Fruit fly (Drosophila melanogaster): ENCODE results near the gene CG34462.

The CG34462 gene

DNA sequence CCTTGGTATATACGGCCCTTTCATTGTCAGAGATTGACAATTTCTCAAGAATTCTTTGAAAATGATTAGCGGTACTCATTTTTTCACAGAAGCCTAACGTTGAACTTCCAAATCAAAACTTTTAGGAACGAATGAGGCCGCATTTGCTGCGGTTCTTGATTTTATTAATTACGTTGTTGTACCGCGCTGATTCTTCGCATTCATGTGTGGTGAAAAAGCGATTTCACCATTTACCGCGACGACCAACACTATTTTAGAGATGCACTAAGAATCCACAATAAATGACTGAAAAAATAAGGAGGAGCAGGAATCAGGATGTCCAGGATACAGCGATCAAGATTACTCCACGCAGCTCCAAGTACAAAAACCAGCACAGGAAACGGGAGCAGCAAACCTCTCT lies 24.5 kb upstream of the CG34462 start, which contains the start of the genes CG7194 and Sbp2:
Gene CG7194 (minus strand): TSS at position 148 of the 400 bp plus-strand sequence.
Gene Sbp2 (plus strand): TSS at position 246 of the 400 bp plus-strand sequence.
- TF ChIP-seq CG1620 (GFP tag; optimal IDR thresholded peaks at IDR 0.05) (no peak), CG7045 (GFP tag; optimal IDR thresholded peaks at IDR 0.05) (no peak), Mnt (GFP tag; optimal IDR thresholded peaks at IDR 0.05) (no peak), toe (GFP tag; optimal IDR thresholded peaks at IDR 0.05) (no peak), tj (GFP tag; optimal IDR thresholded peaks at IDR 0.05) (no peak), CG33017 (tag; optimal IDR thresholded peaks at IDR 0.05) (peak; percentile 25), kay (GFP tag; ENCODE audit: borderline replicate concordance) (no peak), CG5204 (GFP tag; optimal IDR thresholded peaks at IDR 0.05) (no peak), ovo (GFP tag; optimal IDR thresholded peaks at IDR 0.05) (no peak), CG11617 (GFP tag; optimal IDR thresholded peaks at IDR 0.05) (peak; percentile 9), cnc (optimal IDR thresholded peaks at IDR 0.05) (no peak), bab1 (GFP tag; optimal IDR thresholded peaks at IDR 0.05) (peak; percentile 15), CG12768 (GFP tag; optimal IDR thresholded peaks at IDR 0.05) (peak; percentile 18), Clk (GFP tag; optimal IDR thresholded peaks at IDR 0.05) (no peak), CG7101 (tag; optimal IDR thresholded peaks at IDR 0.05) (no peak), pad (GFP tag; optimal IDR thresholded peaks at IDR 0.05) (no peak), Crg-1 (GFP tag; optimal IDR thresholded peaks at IDR 0.05) (no peak), CG14711 (tag; optimal IDR thresholded peaks at IDR 0.05) (no peak), cic (GFP tag; optimal IDR thresholded peaks at IDR 0.05) (no peak), Hr96 (GFP tag; optimal IDR thresholded peaks at IDR 0.05) (no peak)

DNA sequence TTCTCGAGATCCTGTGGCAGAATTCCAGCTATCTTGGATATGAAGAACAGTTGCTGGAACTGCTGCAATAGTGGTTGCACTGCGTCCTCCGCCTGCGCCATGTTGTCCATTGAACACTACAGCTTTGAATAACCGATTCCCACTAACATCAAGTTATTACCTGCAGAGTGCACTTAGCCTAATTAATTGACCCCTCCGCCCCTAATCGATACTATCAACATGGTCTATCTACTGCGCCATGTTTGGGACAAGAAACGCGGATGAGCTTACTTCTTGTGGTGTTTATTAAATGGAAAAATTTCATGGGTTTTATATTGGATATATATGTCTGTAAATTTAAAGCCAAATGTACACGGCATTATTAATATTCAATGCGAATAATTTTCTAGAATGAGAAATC lies 21.5 kb upstream of the CG34462 start, which contains the start of gene Gr66a:
Gene Gr66a (minus strand): TSS at position 101 of the 400 bp plus-strand sequence.
- no peak for TF ChIP-seq CG7045 (GFP tag; optimal IDR thresholded peaks at IDR 0.05)

DNA sequence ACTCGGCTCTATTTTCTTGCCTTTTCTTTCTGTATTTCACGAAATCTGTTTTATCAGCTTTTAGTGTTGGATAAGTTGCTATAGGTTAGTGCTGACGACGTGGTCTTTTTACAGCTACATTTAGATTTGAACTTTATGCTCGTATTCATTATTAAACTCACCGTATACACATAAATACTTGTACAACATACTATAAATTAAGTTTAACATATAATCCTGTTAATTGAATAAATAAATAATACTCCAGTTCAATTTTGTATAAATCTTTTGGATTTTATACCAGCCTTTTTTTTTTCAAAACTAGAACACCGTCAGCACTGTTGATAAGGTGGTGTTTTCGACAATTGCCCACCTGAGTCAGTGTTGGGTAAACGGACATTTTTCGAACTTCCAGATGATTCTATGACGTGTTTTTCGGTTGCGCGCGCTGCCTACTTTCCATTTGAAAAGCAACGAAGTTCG lies 19.5 kb upstream of the CG34462 start, which contains the start of gene BI-1:
Gene BI-1 (minus strand): TSS at position 51 of the 462 bp plus-strand sequence.
- peak; percentile 28 for TF ChIP-seq ovo (GFP tag; optimal IDR thresholded peaks at IDR 0.05)
- peak; percentile 98 for TF ChIP-seq kay (GFP tag; ENCODE audit: borderline replicate concordance)
- TF ChIP-seq toe (GFP tag; optimal IDR thresholded peaks at IDR 0.05) = no peak
- peak; percentile 59 for TF ChIP-seq bab1 (GFP tag; optimal IDR thresholded peaks at IDR 0.05)
- peak; percentile 76 for TF ChIP-seq tj (GFP tag; optimal IDR thresholded peaks at IDR 0.05)
- TF ChIP-seq CG33017 (tag; optimal IDR thresholded peaks at IDR 0.05) = peak; percentile 80
- peak; percentile 78 for TF ChIP-seq CG11617 (GFP tag; optimal IDR thresholded peaks at IDR 0.05)
- TF ChIP-seq CG7101 (tag; optimal IDR thresholded peaks at IDR 0.05) = peak; percentile 90
- no peak for TF ChIP-seq cnc (optimal IDR thresholded peaks at IDR 0.05)
- TF ChIP-seq Crg-1 (GFP tag; optimal IDR thresholded peaks at IDR 0.05) = peak; percentile 82
- peak; percentile 72 for TF ChIP-seq CG14711 (tag; optimal IDR thresholded peaks at IDR 0.05)
- peak; percentile 69 for TF ChIP-seq Mnt (GFP tag; optimal IDR thresholded peaks at IDR 0.05)
- TF ChIP-seq CG12768 (GFP tag; optimal IDR thresholded peaks at IDR 0.05) = peak; percentile 89
- TF ChIP-seq CG5204 (GFP tag; optimal IDR thresholded peaks at IDR 0.05) = no peak
- no peak for TF ChIP-seq Hr96 (GFP tag; optimal IDR thresholded peaks at IDR 0.05)
- peak; percentile 81 for TF ChIP-seq Clk (GFP tag; optimal IDR thresholded peaks at IDR 0.05)
- TF ChIP-seq cic (GFP tag; optimal IDR thresholded peaks at IDR 0.05) = peak; percentile 28
- TF ChIP-seq CG7045 (GFP tag; optimal IDR thresholded peaks at IDR 0.05) = peak; percentile 80
- TF ChIP-seq CG1620 (GFP tag; optimal IDR thresholded peaks at IDR 0.05) = peak; percentile 79
- TF ChIP-seq pad (GFP tag; optimal IDR thresholded peaks at IDR 0.05) = peak; percentile 87

DNA sequence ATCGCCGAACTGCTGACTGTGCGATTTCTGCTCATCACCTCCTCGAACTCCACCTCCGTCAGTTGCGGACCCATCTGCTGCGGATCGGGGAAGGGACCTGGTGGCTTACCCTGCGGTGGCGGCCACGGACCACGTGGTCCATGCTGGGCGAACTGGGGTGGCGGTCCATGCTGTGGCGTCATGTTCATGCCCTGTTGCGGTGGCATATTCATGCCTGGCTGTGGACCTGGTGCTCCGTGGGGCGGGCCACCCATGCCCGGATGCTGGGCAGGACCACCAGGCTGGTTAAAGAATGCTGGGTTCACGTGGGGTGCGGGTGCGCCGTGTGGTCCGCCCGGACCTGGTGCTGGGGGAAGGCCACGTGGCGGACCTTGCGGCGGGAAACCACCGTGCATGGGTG lies 16.1 kb upstream of the CG34462 start:
- TF ChIP-seq ovo (GFP tag; optimal IDR thresholded peaks at IDR 0.05) = no peak
- TF ChIP-seq CG5204 (GFP tag; optimal IDR thresholded peaks at IDR 0.05) = no peak
- TF ChIP-seq Hr96 (GFP tag; optimal IDR thresholded peaks at IDR 0.05) = no peak
- no peak for TF ChIP-seq CG7101 (tag; optimal IDR thresholded peaks at IDR 0.05)
- TF ChIP-seq CG14711 (tag; optimal IDR thresholded peaks at IDR 0.05) = no peak
- TF ChIP-seq CG7045 (GFP tag; optimal IDR thresholded peaks at IDR 0.05) = no peak
- TF ChIP-seq Crg-1 (GFP tag; optimal IDR thresholded peaks at IDR 0.05) = no peak
- no peak for TF ChIP-seq bab1 (GFP tag; optimal IDR thresholded peaks at IDR 0.05)
- no peak for TF ChIP-seq Clk (GFP tag; optimal IDR thresholded peaks at IDR 0.05)
- TF ChIP-seq CG12768 (GFP tag; optimal IDR thresholded peaks at IDR 0.05) = no peak
- no peak for TF ChIP-seq pad (GFP tag; optimal IDR thresholded peaks at IDR 0.05)
- TF ChIP-seq tj (GFP tag; optimal IDR thresholded peaks at IDR 0.05) = no peak
- TF ChIP-seq Mnt (GFP tag; optimal IDR thresholded peaks at IDR 0.05) = no peak
- no peak for TF ChIP-seq kay (GFP tag; ENCODE audit: borderline replicate concordance)
- no peak for TF ChIP-seq cic (GFP tag; optimal IDR thresholded peaks at IDR 0.05)
- TF ChIP-seq CG11617 (GFP tag; optimal IDR thresholded peaks at IDR 0.05) = no peak
- TF ChIP-seq CG33017 (tag; optimal IDR thresholded peaks at IDR 0.05) = no peak
- no peak for TF ChIP-seq toe (GFP tag; optimal IDR thresholded peaks at IDR 0.05)
- no peak for TF ChIP-seq CG1620 (GFP tag; optimal IDR thresholded peaks at IDR 0.05)
- no peak for TF ChIP-seq cnc (optimal IDR thresholded peaks at IDR 0.05)

DNA sequence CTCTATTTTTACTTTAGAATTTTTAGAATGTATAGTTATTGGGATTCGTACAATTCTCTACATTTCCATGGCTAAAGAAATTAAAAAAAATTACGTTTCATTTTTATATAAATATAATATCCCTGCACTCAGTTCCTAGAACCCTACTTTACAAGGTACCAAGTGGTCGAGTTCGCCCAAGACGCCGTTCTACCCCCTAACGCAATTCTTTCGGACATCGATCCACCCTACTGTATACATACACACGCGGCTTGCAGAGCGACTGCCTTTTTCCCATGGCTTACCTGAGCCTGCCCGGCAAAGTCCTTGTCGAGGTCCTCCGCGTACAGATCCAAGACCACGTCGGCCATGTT lies 13.6 kb upstream of the CG34462 start:
- no peak for TF ChIP-seq CG7045 (GFP tag; optimal IDR thresholded peaks at IDR 0.05)
- TF ChIP-seq toe (GFP tag; optimal IDR thresholded peaks at IDR 0.05) = no peak

DNA sequence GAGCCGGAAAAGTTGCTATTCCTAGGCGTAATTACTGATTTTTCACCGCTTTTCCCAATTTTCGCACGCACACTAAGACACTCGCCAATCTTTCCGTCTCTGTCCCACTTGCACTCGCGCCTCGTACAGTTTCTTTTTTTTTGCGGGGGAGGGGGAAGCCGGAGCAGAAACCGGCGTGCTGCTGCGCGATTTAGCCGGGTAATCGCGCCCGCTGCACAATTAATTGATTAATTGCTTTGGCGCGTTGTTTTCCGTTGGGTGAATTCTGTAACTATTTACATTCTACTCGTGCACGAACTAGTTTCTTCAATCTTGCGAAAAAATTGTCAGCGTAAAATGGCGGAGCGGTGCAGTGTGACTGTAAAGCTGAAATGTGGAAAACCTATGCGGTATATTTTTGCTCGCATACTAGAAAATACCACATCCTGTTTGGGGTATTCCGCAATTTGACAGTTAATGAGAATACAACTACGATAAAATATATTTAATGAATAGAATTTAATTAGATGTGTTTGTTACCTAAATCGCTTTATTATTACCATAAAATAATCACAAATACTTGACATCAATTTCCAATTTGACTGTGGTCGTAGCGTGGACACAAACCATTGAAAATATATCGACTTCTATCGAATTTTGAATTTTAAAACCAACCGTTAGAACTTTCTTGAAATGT lies 13.1 kb upstream of the CG34462 start, which contains the start of gene Cpsf6:
Gene Cpsf6 (minus strand): TSS at position 362 of the 676 bp plus-strand sequence.
- TF ChIP-seq pad (GFP tag; optimal IDR thresholded peaks at IDR 0.05) (peak; percentile 56), ovo (GFP tag; optimal IDR thresholded peaks at IDR 0.05) (peak; percentile 26), CG14711 (tag; optimal IDR thresholded peaks at IDR 0.05) (peak; percentile 56), CG11617 (GFP tag; optimal IDR thresholded peaks at IDR 0.05) (peak; percentile 25), Hr96 (GFP tag; optimal IDR thresholded peaks at IDR 0.05) (peak; percentile 2), kay (GFP tag; ENCODE audit: borderline replicate concordance) (peak; percentile 71), CG7101 (tag; optimal IDR thresholded peaks at IDR 0.05) (peak; percentile 34), CG5204 (GFP tag; optimal IDR thresholded peaks at IDR 0.05) (no peak), cnc (optimal IDR thresholded peaks at IDR 0.05) (no peak), Clk (GFP tag; optimal IDR thresholded peaks at IDR 0.05) (no peak), CG33017 (tag; optimal IDR thresholded peaks at IDR 0.05) (peak; percentile 13), CG12768 (GFP tag; optimal IDR thresholded peaks at IDR 0.05) (no peak), CG7045 (GFP tag; optimal IDR thresholded peaks at IDR 0.05) (no peak), toe (GFP tag; optimal IDR thresholded peaks at IDR 0.05) (peak; percentile 50), Crg-1 (GFP tag; optimal IDR thresholded peaks at IDR 0.05) (peak; percentile 51), bab1 (GFP tag; optimal IDR thresholded peaks at IDR 0.05) (peak; percentile 71), CG1620 (GFP tag; optimal IDR thresholded peaks at IDR 0.05) (peak; percentile 6), tj (GFP tag; optimal IDR thresholded peaks at IDR 0.05) (peak; percentile 62), cic (GFP tag; optimal IDR thresholded peaks at IDR 0.05) (no peak), Mnt (GFP tag; optimal IDR thresholded peaks at IDR 0.05) (peak; percentile 74)
